Worm (Caenorhabditis elegans) whole organism, L3 larva: ENCODE results near the gene K03H6.4.

Experiments
- ceh-9 ChIP-seq: sonication (generic microtip); optimal IDR thresholded peaks from 2 replicates; lab custom pipeline; 2018; ENCODE audit warnings: missing biosample characterization, missing genetic modification characterization
- egl-5 ChIP-seq: fragments of 150-350 bp; optimal IDR thresholded peaks from 2 replicates; lab custom pipeline; 2017; ENCODE audit warnings: missing biosample characterization, missing genetic modification reagents, missing genetic modification characterization, inconsistent platforms
- fkh-10 ChIP-seq: sonication (generic microtip); optimal IDR thresholded peaks from 2 replicates; lab custom pipeline; 2017; ENCODE audit warnings: missing biosample characterization, missing genetic modification reagents, missing genetic modification characterization
- hmg-11 ChIP-seq: sonication (generic microtip); optimal IDR thresholded peaks from 2 replicates; lab custom pipeline; 2016; ENCODE audit warnings: missing genetic modification characterization, missing compliant biosample characterization
- nhr-12 ChIP-seq: fragments of 150-350 bp; optimal IDR thresholded peaks from 2 replicates; lab custom pipeline; 2014; ENCODE audit warnings: missing biosample characterization, missing genetic modification characterization
- nhr-237 ChIP-seq: fragments of 150-350 bp; optimal IDR thresholded peaks from 2 replicates; lab custom pipeline; 2014; ENCODE audit warnings: missing biosample characterization, missing genetic modification characterization
- nhr-76 ChIP-seq: fragments of 150-350 bp; sonication (generic microtip); optimal IDR thresholded peaks from 5 replicates; lab custom pipeline; 2014; ENCODE audit warnings: missing biosample characterization, missing genetic modification characterization

DNA sequence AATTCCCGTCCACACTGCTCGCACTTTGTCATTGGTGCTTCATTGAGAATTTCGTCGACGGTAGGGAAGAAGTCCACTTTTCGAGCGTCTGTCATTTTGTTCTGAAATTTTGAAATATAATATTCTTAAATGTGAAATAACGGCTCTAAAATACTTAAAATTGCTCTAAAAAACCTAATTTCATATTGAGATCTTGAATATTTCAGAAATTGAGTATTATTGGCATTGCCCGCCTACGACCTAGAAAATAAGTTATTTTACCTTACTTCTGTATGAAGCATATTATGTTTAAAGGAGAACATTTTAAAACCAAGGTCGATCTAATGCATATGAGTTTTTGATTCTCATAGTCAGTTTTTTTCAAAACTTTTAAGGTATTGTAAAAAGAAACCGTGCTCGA is 29.0 kb upstream of the K03H6.4 start, which contains the start of gene C34H4.5:
- TF ChIP-seq egl-5 (tag; lab: Kevin White, UChicago) (no peak), nhr-76 (tag; lab: Kevin White, UChicago) (no peak), hmg-11 (tag; lab: Kevin White, UChicago) (no peak), fkh-10 (GFP tag; lab: Kevin White, UChicago) (no peak), nhr-12 (tag; lab: Kevin White, UChicago) (no peak), nhr-237 (tag; lab: Kevin White, UChicago) (no peak), ceh-9 (tag; lab: Kevin White, UChicago) (no peak)
